Worm (Caenorhabditis elegans): ENCODE results near the gene K12H6.5.

- no peak for TF ChIP-seq tbx-11 (GFP tag; IDR thresholded peaks at IDR 0.05)
- no peak for TF ChIP-seq ama-1 (optimal IDR thresholded peaks at IDR 0.05)
These were observed 15.6 kb upstream of the K12H6.5 start, which contains the start of gene Y110A2AL.6 for ce11 chrII:2841529-2841928.
